Worm (Caenorhabditis elegans): ENCODE data around the gene Y75B8A.8.

DNA sequence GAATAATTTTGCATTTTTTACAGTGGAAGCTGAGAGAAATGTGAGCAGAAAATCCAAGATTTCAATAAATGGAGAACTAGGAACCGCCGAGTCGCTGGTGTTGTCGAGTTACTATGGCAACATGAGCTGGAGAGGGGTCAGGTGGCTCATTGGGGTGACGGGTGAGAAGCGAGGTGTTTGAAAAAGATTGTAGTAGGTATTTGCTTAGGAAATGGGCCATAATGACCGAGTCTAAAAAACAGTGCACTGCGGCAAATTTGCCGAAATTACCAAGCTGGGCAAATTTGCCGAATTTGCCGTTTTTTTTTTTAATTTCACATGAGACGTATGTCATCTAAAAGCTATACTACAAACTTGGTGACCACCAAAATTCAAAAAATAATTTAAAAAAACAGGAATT lies 41.9 kb downstream of the Y75B8A.8 start, which contains the start of gene osm-12:
- TF ChIP-seq egl-18 (GFP tag; IDR thresholded peaks at IDR 0.05) (no peak), K11D2.4 (GFP tag; IDR thresholded peaks at IDR 0.05) (no peak), pha-4 (tag; optimal IDR thresholded peaks at IDR 0.05) (no peak), ceh-79 (tag; optimal IDR thresholded peaks at IDR 0.05) (no peak), nfya-1 (tag; optimal IDR thresholded peaks at IDR 0.05; ENCODE audit: borderline replicate concordance, insufficient read depth) (no peak), madf-8 (GFP tag; conservative IDR thresholded peaks at IDR 0.05) (no peak), F33H1.4 (GFP tag; IDR thresholded peaks at IDR 0.05) (no peak)

All from whole organism, young adult.